Fruit fly (Drosophila melanogaster) whole organism, pupa: ENCODE measurements around the gene Polr2I.

Source experiments
- CG10348 ChIP-seq: fragments of 200-800 bp; sonication (Bioruptor generic); IDR thresholded peaks from 2 replicates; pipeline ENCODE4 v1.3.6; 2022; ENCODE audit warnings: missing biosample characterization, missing genetic modification characterization
- CG12605 ChIP-seq: fragments of 200-800 bp; sonication (Bioruptor generic); IDR thresholded peaks from 2 replicates; pipeline ENCODE4 v1.3.6; 2022; ENCODE audit warnings: missing biosample characterization, missing genetic modification characterization
- CG13204 ChIP-seq: fragments of 200-800 bp; sonication (Bioruptor generic); optimal IDR thresholded peaks from 2 replicates; lab custom pipeline; 2018; ENCODE audit warnings: missing biosample characterization, mild to moderate bottlenecking, missing genetic modification characterization, moderate library complexity
- CG14655 ChIP-seq: fragments of 200-800 bp; sonication (Bioruptor generic); optimal IDR thresholded peaks from 3 replicates; lab custom pipeline; 2017; ENCODE audit warnings: mild to moderate bottlenecking, missing biosample characterization, missing genetic modification reagents, missing genetic modification characterization
- CG15710 ChIP-seq: fragments of 200-800 bp; sonication (Bioruptor generic); optimal IDR thresholded peaks from 2 replicates; lab custom pipeline; 2018; ENCODE audit warnings: missing biosample characterization, mild to moderate bottlenecking, missing genetic modification characterization, moderate library complexity
- CG17806 ChIP-seq: fragments of 200-800 bp; sonication (Bioruptor generic); optimal IDR thresholded peaks from 2 replicates; lab custom pipeline; 2018; ENCODE audit warnings: missing biosample characterization, mild to moderate bottlenecking, missing genetic modification characterization, moderate library complexity
- CG32121 ChIP-seq: fragments of 200-800 bp; sonication (Bioruptor generic); IDR thresholded peaks from 2 replicates; pipeline ENCODE4 v1.3.6; 2022; ENCODE audit warnings: missing biosample characterization, missing genetic modification characterization
- CG34367 ChIP-seq: fragments of 200-800 bp; sonication (Bioruptor generic); optimal IDR thresholded peaks from 2 replicates; lab custom pipeline; 2018; ENCODE audit warnings: missing biosample characterization, mild to moderate bottlenecking, missing genetic modification characterization
- CG4496 ChIP-seq: fragments of 200-800 bp; sonication (Bioruptor generic); IDR thresholded peaks from 3 replicates; pipeline ENCODE4 v1.3.6; 2022; ENCODE audit warnings: missing biosample characterization, missing genetic modification characterization
- CG8159 ChIP-seq: fragments of 200-800 bp; sonication (Bioruptor generic); optimal IDR thresholded peaks from 3 replicates; lab custom pipeline; 2018; ENCODE audit warnings: missing biosample characterization, mild to moderate bottlenecking, missing genetic modification characterization, moderate library complexity
- CG8301 ChIP-seq: fragments of 200-800 bp; sonication (Bioruptor generic); optimal IDR thresholded peaks from 2 replicates; lab custom pipeline; 2018; ENCODE audit warnings: missing biosample characterization, mild to moderate bottlenecking, missing genetic modification characterization
- CG9948 ChIP-seq: fragments of 200-800 bp; sonication (Bioruptor generic); optimal IDR thresholded peaks from 2 replicates; lab custom pipeline; 2018; ENCODE audit warnings: missing biosample characterization, mild to moderate bottlenecking, missing genetic modification characterization, moderate library complexity
- D1 ChIP-seq: fragments of 200-800 bp; sonication (Bioruptor generic); optimal IDR thresholded peaks from 2 replicates; lab custom pipeline; 2018; ENCODE audit warnings: missing biosample characterization, mild to moderate bottlenecking, missing genetic modification characterization, moderate library complexity
- EcR ChIP-seq: fragments of 200-800 bp; sonication (Bioruptor generic); optimal IDR thresholded peaks from 3 replicates; lab custom pipeline; 2019; ENCODE audit warnings: missing biosample characterization, missing genetic modification characterization, mild to moderate bottlenecking, moderate library complexity, missing genetic modification reagents
- Ets98B ChIP-seq: fragments of 200-800 bp; sonication (Bioruptor generic); IDR thresholded peaks from 2 replicates; pipeline ENCODE4 v1.3.6; 2022; ENCODE audit warnings: missing biosample characterization, missing genetic modification characterization
- Pif1A ChIP-seq: fragments of 200-800 bp; sonication (Bioruptor generic); optimal IDR thresholded peaks from 3 replicates; lab custom pipeline; 2016; ENCODE audit warnings: missing biosample characterization, missing genetic modification characterization
- Pif1B ChIP-seq: fragments of 200-800 bp; sonication (Bioruptor generic); optimal IDR thresholded peaks from 3 replicates; lab custom pipeline; 2016; ENCODE audit warnings: missing biosample characterization, missing genetic modification characterization
- Snoo ChIP-seq: fragments of 200-800 bp; sonication (Bioruptor generic); optimal IDR thresholded peaks from 3 replicates; lab custom pipeline; 2017; ENCODE audit warnings: missing biosample characterization, mild to moderate bottlenecking, missing genetic modification characterization, inconsistent platforms
- fd96Ca ChIP-seq: fragments of 200-800 bp; sonication (Bioruptor generic); IDR thresholded peaks from 3 replicates; pipeline ENCODE4 v1.3.6; 2022; ENCODE audit warnings: missing biosample characterization, missing genetic modification characterization
- gl ChIP-seq: fragments of 200-800 bp; sonication (Bioruptor generic); optimal IDR thresholded peaks from 2 replicates; lab custom pipeline; 2018; ENCODE audit warnings: missing biosample characterization, mild to moderate bottlenecking, missing genetic modification characterization
- rn ChIP-seq: fragments of 200-800 bp; sonication (Bioruptor generic); IDR thresholded peaks from 2 replicates; pipeline ENCODE4 v1.3.6; 2022; ENCODE audit warnings: missing biosample characterization, missing genetic modification characterization

The Polr2I gene

dm6 chr3R:14327472-14328104, 18.7 kb downstream of the Polr2I start, which contains the start of gene spn-B:
Gene spn-B (plus strand): TSS chr3R:14328051.
- peak; percentile 56; the same call in 2 of the 3 replicates for TF ChIP-seq fd96Ca (GFP tag; lab: Robert Waterston, UW)
- TF ChIP-seq CG14655 (GFP tag; lab: Kevin White, UChicago): no peak
- peak; percentile 73 for TF ChIP-seq CG9948 (tag; lab: Kevin White, UChicago)
- peak; percentile 65 for TF ChIP-seq CG15710 (tag; lab: Kevin White, UChicago)
- no peak for TF ChIP-seq gl (tag; lab: Kevin White, UChicago)
- TF ChIP-seq Pif1A: no peak
- TF ChIP-seq CG32121 (GFP tag; lab: Robert Waterston, UW): peak; percentile 72; the same call in 1 of the 2 replicates
- peak; percentile 85 for TF ChIP-seq Snoo (tag; lab: Kevin White, UChicago)
- TF ChIP-seq rn (GFP tag; lab: Robert Waterston, UW): no peak; the same call in 1 of the 2 replicates
- TF ChIP-seq Pif1B: peak; percentile 69
- peak; percentile 67 for TF ChIP-seq CG34367 (tag; lab: Kevin White, UChicago)
- no peak for TF ChIP-seq D1 (tag; lab: Kevin White, UChicago)
- TF ChIP-seq CG10348 (GFP tag; lab: Robert Waterston, UW): no peak
- TF ChIP-seq CG12605: peak; percentile 62
- TF ChIP-seq CG13204 (GFP tag; lab: Kevin White, UChicago): no peak
- peak; percentile 77 for TF ChIP-seq Ets98B (GFP tag; lab: Robert Waterston, UW)
- peak; percentile 72 for TF ChIP-seq CG8159
- TF ChIP-seq EcR: no peak
- peak; percentile 80 for TF ChIP-seq CG4496 (GFP tag; lab: Robert Waterston, UW)
- peak; percentile 74 for TF ChIP-seq CG17806 (tag; lab: Kevin White, UChicago)
- TF ChIP-seq CG8301 (tag; lab: Kevin White, UChicago): peak; percentile 76

DNA sequence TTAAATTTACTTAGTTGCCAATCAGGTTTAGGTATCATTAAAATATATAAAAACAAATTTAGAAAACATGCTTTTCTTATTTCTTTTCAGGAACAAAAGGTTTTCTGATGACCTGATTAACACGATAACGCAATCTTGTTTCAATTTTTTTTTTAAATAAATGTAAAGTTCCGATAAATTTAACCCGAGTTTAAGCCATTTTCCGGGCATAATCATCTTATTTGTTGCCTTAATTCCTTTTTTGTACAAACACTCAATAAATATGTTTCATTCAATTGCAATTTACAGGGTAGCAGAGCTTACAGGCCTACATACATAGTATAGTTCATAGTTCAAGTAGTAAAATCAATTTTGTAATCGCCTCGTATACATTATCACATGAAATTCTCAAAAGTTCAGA, 20.7 kb downstream of the Polr2I start:
- TF ChIP-seq CG32121 (GFP tag; lab: Robert Waterston, UW): no peak
- no peak for TF ChIP-seq CG15710 (tag; lab: Kevin White, UChicago)
- TF ChIP-seq CG8159: no peak
- TF ChIP-seq CG14655 (GFP tag; lab: Kevin White, UChicago): no peak
- no peak for TF ChIP-seq rn (GFP tag; lab: Robert Waterston, UW)
- TF ChIP-seq Ets98B (GFP tag; lab: Robert Waterston, UW): no peak
- no peak for TF ChIP-seq CG17806 (tag; lab: Kevin White, UChicago)
- TF ChIP-seq gl (tag; lab: Kevin White, UChicago): no peak
- no peak for TF ChIP-seq CG12605
- TF ChIP-seq EcR: no peak
- TF ChIP-seq Pif1B: no peak
- TF ChIP-seq CG13204 (GFP tag; lab: Kevin White, UChicago): no peak
- TF ChIP-seq CG9948 (tag; lab: Kevin White, UChicago): no peak
- no peak for TF ChIP-seq CG4496 (GFP tag; lab: Robert Waterston, UW)
- TF ChIP-seq D1 (tag; lab: Kevin White, UChicago): no peak
- TF ChIP-seq CG34367 (tag; lab: Kevin White, UChicago): no peak
- TF ChIP-seq Pif1A: no peak
- TF ChIP-seq, all 21 proteins: peak for 0

- TF ChIP-seq CG17806 (tag; lab: Kevin White, UChicago) (no peak), CG14655 (GFP tag; lab: Kevin White, UChicago) (no peak), CG8301 (tag; lab: Kevin White, UChicago) (no peak), rn (GFP tag; lab: Robert Waterston, UW) (no peak), CG34367 (tag; lab: Kevin White, UChicago) (no peak), Pif1A (no peak), CG12605 (no peak)
Observed at dm6 chr3R:14330654-14331053, 21.8 kb downstream of the Polr2I start.

DNA sequence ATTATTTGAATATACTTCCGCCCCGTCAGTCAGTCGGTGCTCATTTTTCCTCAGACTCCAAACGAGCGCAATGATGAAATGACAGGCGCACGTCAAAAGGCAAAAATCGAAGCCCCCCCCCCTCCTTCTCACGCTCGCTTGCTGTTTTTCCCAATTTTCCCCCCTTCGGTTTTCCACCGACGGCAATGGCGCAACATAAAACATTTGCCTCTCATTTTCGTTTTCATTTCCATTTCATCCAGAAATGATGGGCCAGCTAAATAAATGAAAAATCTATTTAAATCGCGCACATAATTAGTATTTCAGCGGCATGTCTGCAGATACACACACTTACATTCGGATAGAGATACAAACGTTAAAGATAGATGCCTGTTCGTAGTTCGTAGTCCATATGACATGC, 22.6 kb downstream of the Polr2I start:
- no peak for TF ChIP-seq CG4496 (GFP tag; lab: Robert Waterston, UW)
- no peak for TF ChIP-seq Pif1B
- no peak for TF ChIP-seq CG8301 (tag; lab: Kevin White, UChicago)
- no peak for TF ChIP-seq Snoo (tag; lab: Kevin White, UChicago)
- no peak for TF ChIP-seq CG34367 (tag; lab: Kevin White, UChicago)
- TF ChIP-seq rn (GFP tag; lab: Robert Waterston, UW): no peak
- no peak for TF ChIP-seq CG14655 (GFP tag; lab: Kevin White, UChicago)
- TF ChIP-seq Ets98B (GFP tag; lab: Robert Waterston, UW): no peak
- no peak for TF ChIP-seq gl (tag; lab: Kevin White, UChicago)
- no peak for TF ChIP-seq CG17806 (tag; lab: Kevin White, UChicago)
- no peak for TF ChIP-seq Pif1A
- TF ChIP-seq D1 (tag; lab: Kevin White, UChicago): no peak
- no peak for TF ChIP-seq EcR
- TF ChIP-seq CG32121 (GFP tag; lab: Robert Waterston, UW): no peak
- no peak for TF ChIP-seq CG12605
- TF ChIP-seq fd96Ca (GFP tag; lab: Robert Waterston, UW): no peak
- no peak for TF ChIP-seq CG9948 (tag; lab: Kevin White, UChicago)
- no peak for TF ChIP-seq CG13204 (GFP tag; lab: Kevin White, UChicago)

- peak; percentile 1 for TF ChIP-seq CG14655 (GFP tag; lab: Kevin White, UChicago)
- no peak for TF ChIP-seq CG34367 (tag; lab: Kevin White, UChicago)
Observed at dm6 chr3R:14332735-14333134, 23.8 kb downstream of the Polr2I start.

DNA sequence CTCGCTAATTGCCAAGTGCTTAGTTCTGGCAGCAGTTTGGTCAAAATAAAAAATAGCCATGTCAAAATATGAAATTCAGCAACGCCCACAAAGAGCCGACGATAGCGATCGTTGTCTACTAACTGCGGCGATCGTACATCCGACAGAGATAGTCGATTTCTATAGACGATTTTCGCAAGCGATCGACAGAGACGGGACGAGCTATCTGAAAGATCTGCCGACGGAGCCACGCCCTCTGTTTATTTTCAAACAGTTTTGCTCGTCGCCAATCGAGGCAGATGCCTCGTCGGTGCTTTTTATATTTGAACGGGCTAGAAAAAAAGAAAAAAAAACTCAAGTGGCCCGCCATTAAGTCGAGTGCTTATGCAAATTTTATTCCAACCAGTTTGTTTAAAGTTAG, 26.6 kb downstream of the Polr2I start:
- TF ChIP-seq CG34367 (tag; lab: Kevin White, UChicago) (no peak), CG4496 (GFP tag; lab: Robert Waterston, UW) (0 out of 3 replicates have a peak, but pooled peaks have one; percentile 8)
